Worm (Caenorhabditis elegans) whole organism, L2 larva: ENCODE data around the gene kat-1.

ENCODE experiments used
- ZK546.5 ChIP-seq: sonication (generic microtip); optimal IDR thresholded peaks from 2 replicates; lab custom pipeline; 2017; ENCODE audit warnings: missing biosample characterization, missing genetic modification characterization
- egl-27 ChIP-seq: sonication (generic microtip); optimal IDR thresholded peaks from 3 replicates; lab custom pipeline; 2017; ENCODE audit warnings: missing biosample characterization, missing genetic modification reagents, missing genetic modification characterization
- elt-3 ChIP-seq: sonication (generic microtip); optimal IDR thresholded peaks from 2 replicates; lab custom pipeline; 2017; ENCODE audit warnings: missing biosample characterization, missing genetic modification characterization
- nhr-12 ChIP-seq: fragments of 150-350 bp; optimal IDR thresholded peaks from 2 replicates; lab custom pipeline; 2014; ENCODE audit warnings: missing biosample characterization, missing genetic modification characterization
- nhr-25 ChIP-seq: fragments of 150-350 bp; sonication (generic microtip); optimal IDR thresholded peaks from 3 replicates; lab custom pipeline; 2014; ENCODE audit warnings: missing biosample characterization, missing genetic modification characterization
- sma-3 ChIP-seq: sonication (generic microtip); optimal IDR thresholded peaks from 2 replicates; lab custom pipeline; 2016; ENCODE audit warnings: missing genetic modification reagents, missing genetic modification characterization, missing compliant biosample characterization
- unc-39 ChIP-seq: fragments of 150-350 bp; optimal IDR thresholded peaks from 2 replicates; lab custom pipeline; 2014; ENCODE audit warnings: missing biosample characterization, missing genetic modification characterization
- zag-1 ChIP-seq: fragments of 150-350 bp; optimal IDR thresholded peaks from 2 replicates; lab custom pipeline; 2014; ENCODE audit warnings: missing biosample characterization, missing genetic modification characterization

ce11 chrII:7090852-7091251, 17.2 kb downstream of the kat-1 start:
- TF ChIP-seq nhr-25 = no peak
- no peak for TF ChIP-seq egl-27 (tag; lab: Kevin White, UChicago)
- TF ChIP-seq nhr-12 = no peak
- TF ChIP-seq unc-39 (tag; lab: Kevin White, UChicago) = no peak
- TF ChIP-seq ZK546.5 (tag; lab: Kevin White, UChicago) = no peak
- no peak for TF ChIP-seq zag-1 (tag; lab: Kevin White, UChicago)
- no peak for TF ChIP-seq sma-3
- TF ChIP-seq elt-3 (tag; lab: Kevin White, UChicago) = no peak
